Worm (Caenorhabditis elegans) whole organism, L1 larva: Measurements from ENCODE around the gene trx-2.

Experiments used
- aly-2 ChIP-seq: fragments of 150-350 bp; optimal IDR thresholded peaks from 2 replicates; lab custom pipeline; 2014; ENCODE audit warnings: missing biosample characterization, missing genetic modification characterization
- lsy-2 ChIP-seq, 2 experiments: fragments of 150-350 bp; optimal IDR thresholded peaks; 2 replicates each; lab custom pipeline; 2014; ENCODE audit warnings: missing biosample characterization in 2 of 2, missing genetic modification characterization in 2 of 2
- pag-3 ChIP-seq: sonication (generic microtip); optimal IDR thresholded peaks from 2 replicates; lab custom pipeline; 2017; ENCODE audit warnings: missing genetic modification characterization, mild to moderate bottlenecking, missing compliant biosample characterization, antibody characterized with exemption, borderline replicate concordance; ENCODE audit not compliant: insufficient read depth
- skn-1 ChIP-seq: fragments of 150-350 bp; optimal IDR thresholded peaks from 2 replicates; lab custom pipeline; 2014; ENCODE audit warnings: missing biosample characterization, missing genetic modification characterization
- swsn-7 ChIP-seq: sonication (generic microtip); optimal IDR thresholded peaks from 2 replicates; lab custom pipeline; 2016; ENCODE audit warnings: missing genetic modification characterization, missing compliant biosample characterization

DNA sequence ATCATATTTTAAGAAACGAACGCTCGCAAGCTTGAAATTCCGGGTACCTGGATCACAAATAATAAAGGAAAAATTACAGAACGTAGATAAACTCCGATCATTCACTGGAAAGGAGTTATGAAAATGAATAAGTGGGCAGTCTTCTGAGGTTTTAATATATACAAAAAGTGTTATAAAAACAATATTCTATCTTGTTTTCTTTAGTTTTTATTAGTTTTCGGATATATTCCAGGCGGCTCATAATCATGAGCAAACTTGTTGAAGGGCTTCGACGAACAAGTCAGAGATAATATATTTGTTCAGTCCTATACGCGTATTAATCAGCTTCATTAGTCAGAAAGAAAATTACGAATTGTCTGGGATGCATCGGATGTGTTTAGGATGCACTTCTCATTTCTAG, 518 bp upstream of the trx-2 start, which contains the start of gene gcy-6:
- TF ChIP-seq swsn-7 (tag; lab: Kevin White, UChicago): no peak
- TF ChIP-seq skn-1 (tag; lab: Kevin White, UChicago): no peak
- no peak for TF ChIP-seq lsy-2 (tag; optimal IDR thresholded peaks at IDR 0.05; lab: Kevin White, UChicago)
- no peak for TF ChIP-seq aly-2 (tag; lab: Kevin White, UChicago)
- no peak for TF ChIP-seq pag-3
